Fruit fly (Drosophila melanogaster): ENCODE measurements around the gene Or85f.
A peak's percentile ranks its signal among the peaks of the same experiment; 100 is the strongest.

The Or85f gene

dm6 chr3R:9433774-9434173 is 35.8 kb downstream of the Or85f start (continued):
- TF ChIP-seq CG8359 (GFP tag; optimal IDR thresholded peaks at IDR 0.05; ENCODE audit: borderline replicate concordance) (no peak), CG8281 (tag; optimal IDR thresholded peaks at IDR 0.05) (no peak), chm (GFP tag; IDR thresholded peaks at IDR 0.05) (0 out of 2 replicates have a peak, but pooled peaks have one; percentile 27), Doc2 (GFP tag; IDR thresholded peaks at IDR 0.05) (no peak), D19A (tag; optimal IDR thresholded peaks at IDR 0.05) (no peak), CG12744 (GFP tag; optimal IDR thresholded peaks at IDR 0.05) (no peak), Hr51 (GFP tag; optimal IDR thresholded peaks at IDR 0.05) (no peak), ftz-f1 (GFP tag; optimal IDR thresholded peaks at IDR 0.05) (peak; percentile 59), esg (GFP tag; conservative IDR thresholded peaks at IDR 0.05) (no peak), CG12769 (tag; optimal IDR thresholded peaks at IDR 0.05) (peak; percentile 34), CG10979 (tag; optimal IDR thresholded peaks at IDR 0.05) (no peak), Dip3 (GFP tag; optimal IDR thresholded peaks at IDR 0.05) (no peak), Med (GFP tag) (peak; percentile 58), CG9609 (GFP tag; optimal IDR thresholded peaks at IDR 0.05) (no peak), GATAe (GFP tag; conservative IDR thresholded peaks at IDR 0.05) (no peak), Sry-δ (GFP tag; optimal IDR thresholded peaks at IDR 0.05) (no peak), ci (GFP tag; IDR thresholded peaks at IDR 0.05) (no peak), Nf-YC (tag; optimal IDR thresholded peaks at IDR 0.05) (no peak), dimm (GFP tag; IDR thresholded peaks at IDR 0.05) (no peak), CG18476 (GFP tag; optimal IDR thresholded peaks at IDR 0.05) (no peak), cas (GFP tag; IDR thresholded peaks at IDR 0.05) (no peak), Dek (tag; optimal IDR thresholded peaks at IDR 0.05) (no peak), chinmo (GFP tag; IDR thresholded peaks at IDR 0.05; ENCODE audit: partially characterized antibody) (peak; percentile 84; the same call in 3 of the 4 replicates), prd (optimal IDR thresholded peaks at IDR 0.05) (no peak), prd (GFP tag; IDR thresholded peaks at IDR 0.05) (no peak), Xbp1 (GFP tag; optimal IDR thresholded peaks at IDR 0.05) (no peak), Rfx (GFP tag; IDR thresholded peaks at IDR 0.05) (0 out of 2 replicates have a peak, but pooled peaks have one; percentile 13), Ets65A (GFP tag) (peak; percentile 26), CG8290 (GFP tag; optimal IDR thresholded peaks at IDR 0.05) (no peak), CG8290 (tag; optimal IDR thresholded peaks at IDR 0.05) (no peak)

DNA sequence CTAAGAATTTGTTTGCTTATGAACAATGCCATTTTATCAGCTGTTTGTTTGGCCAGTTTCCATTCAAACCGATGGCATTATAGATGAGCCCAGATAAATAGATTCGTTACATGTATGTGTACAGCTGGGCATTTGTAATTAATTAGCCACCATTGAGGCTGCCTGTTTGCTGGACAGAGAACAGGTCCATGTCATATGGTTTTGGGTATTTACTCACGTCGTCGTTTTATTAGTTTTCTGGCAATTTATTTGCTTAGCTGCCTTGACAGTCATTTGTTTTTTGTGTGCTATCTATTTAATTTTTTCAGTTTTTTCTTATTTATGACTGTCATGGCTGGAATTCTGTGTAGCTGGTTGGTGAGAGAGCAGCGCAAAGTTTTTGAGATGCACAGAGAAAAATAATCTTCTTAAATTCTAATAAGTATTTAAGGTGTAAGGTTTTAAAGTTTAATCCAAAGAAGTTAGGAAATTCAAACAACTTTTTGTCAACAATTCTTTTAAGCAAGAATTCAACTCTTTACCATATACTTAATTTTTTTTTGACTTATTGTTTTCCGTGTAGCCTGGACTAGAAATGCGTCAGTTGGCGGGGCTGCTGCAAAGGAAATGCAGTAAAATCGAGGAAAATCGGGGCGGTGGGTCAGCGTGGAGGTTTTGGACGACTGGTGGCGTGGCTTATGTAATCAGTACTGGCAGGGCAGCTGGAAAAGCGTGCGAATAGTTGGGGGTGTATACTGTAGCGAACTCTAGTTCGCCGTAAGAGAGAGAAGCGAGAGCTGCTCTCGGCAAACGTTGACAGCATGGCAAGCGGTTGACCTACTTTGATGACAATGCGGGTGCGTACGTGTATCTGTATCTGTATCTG is 36.8 kb downstream of the Or85f start:
- peak; percentile 85; the same call in 1 of the 2 replicates for TF ChIP-seq CG32767 (GFP tag; IDR thresholded peaks at IDR 0.05)
- peak; percentile 76 for TF ChIP-seq pum (GFP tag; optimal IDR thresholded peaks at IDR 0.05)
- no peak for TF ChIP-seq prd (optimal IDR thresholded peaks at IDR 0.05)
- TF ChIP-seq prd (GFP tag; IDR thresholded peaks at IDR 0.05) = peak; percentile 91
- no peak for TF ChIP-seq ERR (GFP tag; optimal IDR thresholded peaks at IDR 0.05)
- TF ChIP-seq insv (GFP tag; optimal IDR thresholded peaks at IDR 0.05) = peak in 1 of 2 experiments; percentile 2
- TF ChIP-seq Bteb2 (GFP tag; optimal IDR thresholded peaks at IDR 0.05) = peak; percentile 84
- TF ChIP-seq CG4730 (GFP tag; IDR thresholded peaks at IDR 0.05) = peak; percentile 77
- peak; percentile 71 for TF ChIP-seq GATAe (GFP tag; conservative IDR thresholded peaks at IDR 0.05)
- peak; percentile 84 for TF ChIP-seq CG7839 (tag; optimal IDR thresholded peaks at IDR 0.05)
- TF ChIP-seq CG10654 (GFP tag; optimal IDR thresholded peaks at IDR 0.05) = peak; percentile 77
- peak; percentile 50 for TF ChIP-seq sisA (GFP tag; IDR thresholded peaks at IDR 0.05)
- peak; percentile 80 for TF ChIP-seq Fer2 (tag; optimal IDR thresholded peaks at IDR 0.05)
- peak in 1 of 2 experiments; percentile 83 for TF ChIP-seq eve (GFP tag; optimal IDR thresholded peaks at IDR 0.05)
- TF ChIP-seq Bdp1 (GFP tag; optimal IDR thresholded peaks at IDR 0.05) = peak; percentile 34
- peak; percentile 83 to 85 for TF ChIP-seq dpn (GFP tag; optimal IDR thresholded peaks at IDR 0.05)
- peak; percentile 89 for TF ChIP-seq Rfx (GFP tag; IDR thresholded peaks at IDR 0.05)
- TF ChIP-seq CG15696 (tag; optimal IDR thresholded peaks at IDR 0.05) = peak; percentile 59
- TF ChIP-seq Adf1 (GFP tag; IDR thresholded peaks at IDR 0.05) = peak; percentile 60
- peak; percentile 84 for TF ChIP-seq Hr3 (GFP tag; optimal IDR thresholded peaks at IDR 0.05)
- TF ChIP-seq CG9727 (GFP tag; optimal IDR thresholded peaks at IDR 0.05) = peak; percentile 84
- TF ChIP-seq tup (GFP tag; optimal IDR thresholded peaks at IDR 0.05) = peak; percentile 60
- TF ChIP-seq kay (GFP tag; optimal IDR thresholded peaks at IDR 0.05) = peak; percentile 76
- TF ChIP-seq CG6765 (GFP tag; optimal IDR thresholded peaks at IDR 0.05) = peak; percentile 88
